Worm (Caenorhabditis elegans): ENCODE data around the gene lonp-2.

The lonp-2 gene

DNA sequence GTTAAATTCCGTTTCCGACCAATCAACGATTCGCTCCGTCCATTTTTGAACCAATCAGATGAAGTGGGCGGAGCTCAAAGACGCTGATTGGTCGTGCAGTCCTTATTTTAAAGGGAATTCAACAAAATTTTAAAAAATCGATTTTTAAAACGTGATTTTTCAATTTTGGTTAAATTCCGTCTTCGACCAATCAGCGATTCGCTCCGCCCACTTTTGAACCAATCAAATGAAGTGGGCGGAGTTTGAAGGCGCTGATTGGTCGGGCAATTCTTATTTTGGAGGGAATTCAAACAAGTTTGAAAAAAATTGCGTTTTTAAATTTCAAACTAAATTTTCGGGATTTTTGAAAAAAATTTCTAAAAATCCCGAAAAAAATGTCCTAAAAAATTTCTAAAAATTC, 45.9 kb downstream of the lonp-2 start:
- no peak for TF ChIP-seq unc-62 (GFP tag; optimal IDR thresholded peaks at IDR 0.05)

DNA sequence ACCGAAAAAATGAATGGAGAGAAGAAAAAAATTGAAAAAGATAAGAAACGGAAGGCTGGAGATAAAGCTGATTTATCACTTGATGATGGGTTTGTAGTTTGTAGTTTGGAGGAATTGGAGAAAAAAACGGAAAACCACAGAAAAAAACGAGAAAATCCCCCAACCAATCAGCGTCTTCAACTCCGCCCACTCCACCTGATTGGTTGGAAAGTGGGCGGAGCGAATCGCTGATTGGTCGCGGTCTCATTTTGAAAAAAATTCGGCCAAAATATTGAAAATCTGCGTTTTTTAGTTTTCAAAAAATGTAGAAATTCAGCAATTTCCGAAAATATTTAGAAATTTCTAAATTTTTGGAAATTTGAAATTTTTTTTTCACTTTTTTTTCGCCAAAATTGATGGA, 48.2 kb downstream of the lonp-2 start:
- TF ChIP-seq unc-62 (GFP tag; optimal IDR thresholded peaks at IDR 0.05), result no peak

DNA sequence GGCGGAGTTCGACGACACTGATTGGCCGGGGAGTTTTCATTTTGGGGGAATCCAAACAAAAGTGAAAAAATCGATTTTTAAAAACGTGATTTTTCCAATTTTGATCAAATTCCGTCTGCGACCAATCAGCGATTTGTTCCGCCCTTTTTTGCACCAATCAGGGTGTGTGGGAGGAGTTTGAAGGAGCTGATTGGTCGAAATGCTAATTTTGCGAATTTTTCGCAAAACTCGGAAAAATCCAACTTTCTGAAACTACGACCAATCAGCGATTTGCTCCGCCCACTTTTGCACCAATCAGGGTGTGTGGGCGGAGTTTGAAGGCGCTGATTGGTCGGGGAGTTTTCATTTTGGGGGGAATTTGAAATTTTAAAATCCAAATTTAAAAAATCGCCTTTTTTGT, 49.0 kb downstream of the lonp-2 start:
- TF ChIP-seq unc-62 (GFP tag; optimal IDR thresholded peaks at IDR 0.05), result no peak

DNA sequence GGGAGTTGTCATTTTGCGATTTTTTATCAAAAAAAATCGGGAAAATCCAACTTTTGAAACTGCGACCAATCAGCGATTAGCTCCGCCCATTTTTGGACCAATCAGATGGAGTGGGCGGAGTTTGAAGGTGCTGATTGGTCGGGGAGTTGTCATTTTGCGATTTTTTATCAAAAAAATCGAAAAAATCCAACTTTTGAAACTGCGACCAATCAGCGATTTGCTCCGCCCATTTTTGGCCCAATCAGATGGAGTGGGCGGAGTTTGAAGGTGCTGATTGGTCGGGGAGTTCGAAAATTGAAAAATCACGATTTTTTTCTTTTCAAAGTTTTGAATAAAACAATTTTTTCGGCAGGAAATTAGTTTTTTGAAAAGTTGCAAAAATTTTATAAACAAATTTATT, 50.0 kb downstream of the lonp-2 start:
- no peak for TF ChIP-seq unc-62 (GFP tag; optimal IDR thresholded peaks at IDR 0.05)

DNA sequence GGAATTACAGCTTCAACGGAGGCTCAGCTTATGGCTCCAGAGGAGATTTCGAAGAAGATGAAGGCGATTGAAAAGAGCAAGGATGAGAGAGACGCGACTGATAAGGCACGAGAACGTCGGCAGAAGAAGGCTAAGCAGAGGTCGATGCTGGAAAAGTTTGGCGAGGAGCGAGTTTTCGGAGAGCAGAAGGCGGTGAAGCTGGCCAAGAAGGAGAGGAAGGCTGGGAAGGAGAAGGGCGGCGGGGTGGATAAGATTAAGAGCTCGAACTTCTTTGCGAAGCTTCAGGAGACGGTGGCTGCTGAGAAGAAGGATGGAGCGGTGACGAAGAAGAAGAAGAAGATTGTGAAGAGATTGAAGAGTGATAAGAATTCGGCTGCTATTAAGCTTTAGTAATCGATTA, 51.6 kb downstream of the lonp-2 start:
- no peak for TF ChIP-seq unc-62 (GFP tag; optimal IDR thresholded peaks at IDR 0.05)

DNA sequence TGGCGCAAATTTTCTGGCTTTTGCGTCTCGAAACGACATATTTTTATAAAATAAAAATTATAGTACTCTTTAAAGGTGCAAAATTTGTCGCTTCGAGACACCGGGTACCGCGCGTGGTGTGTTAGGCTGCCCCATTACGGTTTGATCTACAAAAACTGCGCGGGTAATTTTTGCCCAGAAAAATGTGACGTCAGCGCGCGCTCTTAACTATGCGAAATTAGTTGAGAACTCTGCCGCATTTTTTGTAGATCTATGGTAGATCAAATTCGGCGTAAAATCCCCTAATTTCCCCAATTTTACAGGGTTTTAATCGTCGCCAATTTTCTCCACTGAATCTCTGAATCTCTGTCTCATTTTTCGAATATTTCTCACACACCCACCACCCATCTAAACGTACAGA, 52.9 kb downstream of the lonp-2 start, which contains the start of gene Y75B8A.8:
Gene Y75B8A.8, plus strand, starts transcription at position 301 of the 400 bp plus-strand sequence.
- TF ChIP-seq unc-62 (GFP tag; optimal IDR thresholded peaks at IDR 0.05), result no peak

DNA sequence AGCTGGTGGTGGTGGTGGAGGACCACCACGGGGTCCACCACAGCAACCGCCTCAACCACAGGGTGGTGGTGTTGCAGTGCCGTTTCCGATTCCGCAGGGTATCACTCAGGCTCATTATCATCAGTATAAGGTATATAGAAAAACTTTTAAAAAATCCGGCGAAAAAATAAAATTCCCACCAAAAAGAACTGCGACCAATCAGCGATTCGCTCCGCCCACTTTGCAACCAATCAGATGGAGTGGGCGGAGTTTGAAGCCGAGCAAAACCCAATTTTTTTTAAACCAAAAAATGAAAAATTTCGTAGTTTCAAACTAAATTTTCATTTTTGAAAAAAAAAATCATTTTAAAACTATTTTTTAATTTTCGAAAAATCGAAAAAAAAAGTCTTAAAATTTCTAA, 53.4 kb downstream of the lonp-2 start:
- no peak for TF ChIP-seq unc-62 (GFP tag; optimal IDR thresholded peaks at IDR 0.05)

All from whole organism, dauer.